Worm (Caenorhabditis elegans): ENCODE data around the gene H35N09.1.

ce11 chrX:8598491-8598890, 6.6 kb upstream of the H35N09.1 start:
- no peak for TF ChIP-seq skn-1 (tag; optimal IDR thresholded peaks at IDR 0.05)
- no peak for TF ChIP-seq elt-3 (tag; optimal IDR thresholded peaks at IDR 0.05)
- TF ChIP-seq C34F6.9 (tag; optimal IDR thresholded peaks at IDR 0.05), result no peak
- no peak for TF ChIP-seq nhr-77 (tag; optimal IDR thresholded peaks at IDR 0.05)
- TF ChIP-seq unc-55 (GFP tag; optimal IDR thresholded peaks at IDR 0.05), result no peak
- TF ChIP-seq ztf-11 (tag; optimal IDR thresholded peaks at IDR 0.05), result no peak
- TF ChIP-seq nhr-23 (tag; optimal IDR thresholded peaks at IDR 0.05), result no peak
- no peak for TF ChIP-seq mab-5 (tag; optimal IDR thresholded peaks at IDR 0.05)
- TF ChIP-seq ama-1 (optimal IDR thresholded peaks at IDR 0.05), result no peak
- no peak for TF ChIP-seq lin-11 (tag; optimal IDR thresholded peaks at IDR 0.05)
- TF ChIP-seq nhr-237 (tag; optimal IDR thresholded peaks at IDR 0.05), result no peak
- no peak for TF ChIP-seq ZK546.5 (tag; optimal IDR thresholded peaks at IDR 0.05)
